Fruit fly (Drosophila melanogaster): ENCODE measurements around the gene CG43703.

Gene CG43703

dm6 chr2L:3805274-3806196 lies 40.2 kb downstream of the CG43703 start (continued):
- TF ChIP-seq fd96Cb (tag; optimal IDR thresholded peaks at IDR 0.05) (peak; percentile 43), lmd (GFP tag; IDR thresholded peaks at IDR 0.05) (no peak), h (optimal IDR thresholded peaks at IDR 0.05) (no peak), NK7.1 (GFP tag; optimal IDR thresholded peaks at IDR 0.05) (no peak), Antp (GFP tag; optimal IDR thresholded peaks at IDR 0.05) (no peak), CG2199 (GFP tag; IDR thresholded peaks at IDR 0.05) (peak; percentile 68; the same call in 1 of the 3 replicates), CG8290 (GFP tag; optimal IDR thresholded peaks at IDR 0.05) (no peak), CG8290 (tag; optimal IDR thresholded peaks at IDR 0.05) (peak in 1 of 2 experiments; percentile 44), zfh2 (GFP tag; optimal IDR thresholded peaks at IDR 0.05) (no peak), C15 (GFP tag; IDR thresholded peaks at IDR 0.05) (no peak), hbn (GFP tag; IDR thresholded peaks at IDR 0.05; ENCODE audit: partially characterized antibody) (0 out of 2 replicates have a peak, but pooled peaks have one; percentile 17), Ets65A (GFP tag) (peak; percentile 78), CG30431 (GFP tag; optimal IDR thresholded peaks at IDR 0.05) (no peak), Taf1 (GFP tag; IDR thresholded peaks at IDR 0.05) (no peak), CG8478 (optimal IDR thresholded peaks at IDR 0.05) (no peak), CG13296 (GFP tag; optimal IDR thresholded peaks at IDR 0.05) (no peak), CG11398 (GFP tag; optimal IDR thresholded peaks at IDR 0.05) (no peak), Hr51 (GFP tag; optimal IDR thresholded peaks at IDR 0.05) (peak in 1 of 2 experiments; percentile 42), HLH3B (GFP tag; IDR thresholded peaks at IDR 0.05) (0 out of 2 replicates have a peak, but pooled peaks have one; percentile 9), MTF-1 (GFP tag; optimal IDR thresholded peaks at IDR 0.05; ENCODE audit: borderline replicate concordance) (no peak), dati (GFP tag; IDR thresholded peaks at IDR 0.05) (no peak), inv (GFP tag; IDR thresholded peaks at IDR 0.05; ENCODE audit: partially characterized antibody) (0 out of 2 replicates have a peak, but pooled peaks have one; percentile 27), emc (GFP tag; optimal IDR thresholded peaks at IDR 0.05) (no peak), CG6272 (GFP tag; IDR thresholded peaks at IDR 0.05) (no peak), Jarid2 (GFP tag; optimal IDR thresholded peaks at IDR 0.05) (peak; percentile 47), bowl (GFP tag; IDR thresholded peaks at IDR 0.05) (peak; percentile 70; the same call in 1 of the 2 replicates), ewg (GFP tag; optimal IDR thresholded peaks at IDR 0.05) (peak; percentile 74), CG17328 (GFP tag; IDR thresholded peaks at IDR 0.05) (no peak), maf-S (GFP tag; optimal IDR thresholded peaks at IDR 0.05) (no peak), otp (GFP tag; IDR thresholded peaks at IDR 0.05) (peak; percentile 53; the same call in 1 of the 3 replicates), ftz-f1 (GFP tag; optimal IDR thresholded peaks at IDR 0.05) (no peak), CG33557 (GFP tag; optimal IDR thresholded peaks at IDR 0.05) (peak; percentile 28), CG13775 (GFP tag; optimal IDR thresholded peaks at IDR 0.05) (peak; percentile 55), Fer2 (tag; optimal IDR thresholded peaks at IDR 0.05) (no peak), Sox100B (GFP tag; optimal IDR thresholded peaks at IDR 0.05) (peak; percentile 68), zen (tag; optimal IDR thresholded peaks at IDR 0.05) (no peak), exex (tag; optimal IDR thresholded peaks at IDR 0.05) (no peak), CG13123 (GFP tag; optimal IDR thresholded peaks at IDR 0.05) (no peak), CG34224 (GFP tag; IDR thresholded peaks at IDR 0.05; ENCODE audit: partially characterized antibody) (no peak), usp (GFP tag; optimal IDR thresholded peaks at IDR 0.05) (no peak), chn (GFP tag; optimal IDR thresholded peaks at IDR 0.05) (no peak), slp2 (GFP tag; optimal IDR thresholded peaks at IDR 0.05) (no peak), H15 (GFP tag; IDR thresholded peaks at IDR 0.05) (peak; percentile 29; the same call in 1 of the 3 replicates), CG5953 (GFP tag; IDR thresholded peaks at IDR 0.05) (0 out of 2 replicates have a peak, but pooled peaks have one; percentile 22), CG13624 (GFP tag; optimal IDR thresholded peaks at IDR 0.05) (no peak), slbo (GFP tag; IDR thresholded peaks at IDR 0.05) (peak; percentile 34; the same call in 1 of the 2 replicates), org-1 (GFP tag; optimal IDR thresholded peaks at IDR 0.05) (no peak), cg (GFP tag; optimal IDR thresholded peaks at IDR 0.05) (no peak), Tbp (GFP tag; optimal IDR thresholded peaks at IDR 0.05) (no peak), sima (GFP tag; optimal IDR thresholded peaks at IDR 0.05) (no peak)

All from whole organism, embryonic.